Worm (Caenorhabditis elegans) whole organism, midembryonic: ENCODE data around the gene T10B5.7.

ENCODE experiments used
- flt-1 ChIP-seq: fragments of 200-800 bp; sonication (Bioruptor generic); IDR thresholded peaks from 2 replicates; pipeline ENCODE4 v1.3.6; 2022; ENCODE audit warnings: missing genetic modification characterization, missing compliant biosample characterization
- klf-2 ChIP-seq: fragments of 200-800 bp; sonication (Bioruptor generic); conservative IDR thresholded peaks from 2 replicates; pipeline ENCODE4 v1.3.6; 2022; ENCODE audit warnings: missing genetic modification reagents, missing genetic modification characterization, missing compliant biosample characterization
- med-1 ChIP-seq: sonication (generic microtip); optimal IDR thresholded peaks from 2 replicates; lab custom pipeline; 2017; ENCODE audit warnings: missing genetic modification characterization, mild to moderate bottlenecking, missing compliant biosample characterization, antibody characterized with exemption, missing genetic modification reagents; ENCODE audit not compliant: insufficient read depth
- tab-1 ChIP-seq: fragments of 200-800 bp; sonication (Bioruptor generic); IDR thresholded peaks from 2 replicates; pipeline ENCODE4 v1.3.6; 2022; ENCODE audit warnings: missing genetic modification characterization, missing compliant biosample characterization

ce11 chrV:1875497-1875988, 29.5 kb downstream of the T10B5.7 start:
- TF ChIP-seq tab-1 (no peak), klf-2 (0 out of 2 replicates have a peak, but pooled peaks have one; percentile 49), flt-1 (no peak), med-1 (no peak)
